Fruit fly (Drosophila melanogaster): ENCODE data around the gene Ptp61F.

dm6 chr3L:1335989-1336961, 138.8 kb downstream of the Ptp61F start:
- TF ChIP-seq CG4820 (GFP tag; optimal IDR thresholded peaks at IDR 0.05) (no peak), Neu2 (GFP tag; optimal IDR thresholded peaks at IDR 0.05; ENCODE audit: borderline replicate concordance) (no peak), CG16863 (GFP tag; optimal IDR thresholded peaks at IDR 0.05) (no peak), Asciz (GFP tag; optimal IDR thresholded peaks at IDR 0.05) (no peak), Hr78 (GFP tag; optimal IDR thresholded peaks at IDR 0.05) (peak in 1 of 2 experiments; percentile 17), org-1 (GFP tag; optimal IDR thresholded peaks at IDR 0.05) (no peak), CG9932 (GFP tag; IDR thresholded peaks at IDR 0.05) (peak; percentile 30; the same call in 1 of the 2 replicates), CG42726 (GFP tag; IDR thresholded peaks at IDR 0.05; ENCODE audit: partially characterized antibody) (no peak), Fer3 (tag; optimal IDR thresholded peaks at IDR 0.05) (peak; percentile 15)

All from whole organism, embryonic.